Fruit fly (Drosophila melanogaster): ENCODE results near the gene Rsf1.
A peak's percentile ranks its signal among the peaks of the same experiment; 100 is the strongest.

Gene Rsf1

dm6 chr2L:10306518-10307260 is 43.3 kb upstream of the Rsf1 start, which contains the start of the genes CG5390 and CG4968 (continued):
- TF ChIP-seq CG2889 (GFP tag; IDR thresholded peaks at IDR 0.05) (no peak), lab (GFP tag; optimal IDR thresholded peaks at IDR 0.05) (no peak), CG33557 (GFP tag; optimal IDR thresholded peaks at IDR 0.05) (peak; percentile 32), peb (GFP tag; IDR thresholded peaks at IDR 0.05) (no peak), ttk (GFP tag; IDR thresholded peaks at IDR 0.05) (peak; percentile 32; the same call in 1 of the 2 replicates), CG31365 (tag; optimal IDR thresholded peaks at IDR 0.05) (no peak), CG10959 (GFP tag; IDR thresholded peaks at IDR 0.05) (no peak), CG18599 (GFP tag; optimal IDR thresholded peaks at IDR 0.05) (peak; percentile 79), lilli (GFP tag; optimal IDR thresholded peaks at IDR 0.05) (peak; percentile 65), CG3163 (GFP tag; optimal IDR thresholded peaks at IDR 0.05) (no peak), CG32767 (GFP tag; IDR thresholded peaks at IDR 0.05) (0 out of 2 replicates have a peak, but pooled peaks have one; percentile 52), H2.0 (GFP tag; IDR thresholded peaks at IDR 0.05) (peak; percentile 64), B-H1 (GFP tag; IDR thresholded peaks at IDR 0.05) (peak; percentile 34; the same call in 1 of the 3 replicates), Meics (GFP tag; optimal IDR thresholded peaks at IDR 0.05) (peak; percentile 78), aop (GFP tag; IDR thresholded peaks at IDR 0.05) (no peak), CG11085 (GFP tag; IDR thresholded peaks at IDR 0.05) (peak; percentile 39; the same call in 1 of the 2 replicates), rib (GFP tag; IDR thresholded peaks at IDR 0.05) (peak; percentile 20; the same call in 1 of the 2 replicates), CG3281 (GFP tag; optimal IDR thresholded peaks at IDR 0.05) (peak; percentile 77), chif (GFP tag; optimal IDR thresholded peaks at IDR 0.05) (no peak), Ptx1 (GFP tag; IDR thresholded peaks at IDR 0.05) (peak; percentile 50; the same call in 1 of the 2 replicates), hbn (GFP tag; IDR thresholded peaks at IDR 0.05; ENCODE audit: partially characterized antibody) (no peak), CG7271 (tag; optimal IDR thresholded peaks at IDR 0.05) (no peak), CG4707 (GFP tag; optimal IDR thresholded peaks at IDR 0.05) (peak; percentile 38), ato (GFP tag; IDR thresholded peaks at IDR 0.05; ENCODE audit: partially characterized antibody) (peak; percentile 27; the same call in 1 of the 2 replicates), Vsx1 (GFP tag; optimal IDR thresholded peaks at IDR 0.05) (peak; percentile 57), CHES-1-like (GFP tag; optimal IDR thresholded peaks at IDR 0.05) (no peak), CG10979 (tag; optimal IDR thresholded peaks at IDR 0.05) (peak; percentile 62), CG7745 (tag; optimal IDR thresholded peaks at IDR 0.05) (no peak), CG4617 (GFP tag; optimal IDR thresholded peaks at IDR 0.05; ENCODE audit: borderline replicate concordance) (peak; percentile 72), CG8765 (GFP tag; IDR thresholded peaks at IDR 0.05) (no peak), hth (optimal IDR thresholded peaks at IDR 0.05) (no peak), Chrac-16 (GFP tag; optimal IDR thresholded peaks at IDR 0.05) (peak; percentile 8), Oaz (GFP tag; IDR thresholded peaks at IDR 0.05) (no peak), da (GFP tag; optimal IDR thresholded peaks at IDR 0.05) (no peak), en (GFP tag; optimal IDR thresholded peaks at IDR 0.05) (no peak), so (GFP tag; IDR thresholded peaks at IDR 0.05) (peak; percentile 57; the same call in 1 of the 3 replicates), Fer1 (GFP tag; optimal IDR thresholded peaks at IDR 0.05) (peak; percentile 83), abd-A (tag; optimal IDR thresholded peaks at IDR 0.05) (no peak), CG33213 (GFP tag; optimal IDR thresholded peaks at IDR 0.05) (peak; percentile 22), ham (GFP tag; IDR thresholded peaks at IDR 0.05) (no peak), CG11398 (GFP tag; optimal IDR thresholded peaks at IDR 0.05) (no peak), Hand (GFP tag; optimal IDR thresholded peaks at IDR 0.05) (peak; percentile 54), oc (tag; optimal IDR thresholded peaks at IDR 0.05) (no peak), CG17186 (GFP tag; optimal IDR thresholded peaks at IDR 0.05) (no peak), onecut (GFP tag; IDR thresholded peaks at IDR 0.05) (peak; percentile 44), lola (GFP tag; optimal IDR thresholded peaks at IDR 0.05) (peak in 1 of 3 experiments; percentile 36), MESR4 (GFP tag; optimal IDR thresholded peaks at IDR 0.05) (peak; percentile 81), CG17359 (tag; optimal IDR thresholded peaks at IDR 0.05) (peak; percentile 72), CG15601 (tag; optimal IDR thresholded peaks at IDR 0.05) (peak; percentile 87)

Data from whole organism, embryonic.